Worm (Caenorhabditis elegans): ENCODE results near the gene pqn-89.
A peak's percentile ranks its signal among the peaks of the same experiment; 100 is the strongest.

Gene pqn-89

DNA sequence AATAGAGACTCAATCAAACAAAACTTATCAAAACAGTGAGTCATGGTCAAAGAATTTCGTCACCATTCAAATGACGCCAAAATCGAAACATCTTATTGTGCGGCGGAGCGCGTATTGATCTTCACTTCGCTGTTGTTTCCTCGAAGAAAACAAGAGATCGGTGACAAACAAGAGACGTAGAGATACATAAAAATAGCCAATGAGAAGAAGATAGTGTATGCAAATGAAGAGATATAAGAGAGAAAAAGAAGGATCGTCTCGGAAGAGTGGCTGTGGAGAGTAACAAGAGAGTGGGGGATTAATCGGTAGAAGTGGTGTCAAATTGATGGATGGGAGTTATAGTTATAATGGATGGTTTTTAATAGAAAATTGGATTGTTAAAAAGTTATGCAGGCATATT is 31.8 kb upstream of the pqn-89 start (continued):
- no peak for TF ChIP-seq mdl-1 (tag; optimal IDR thresholded peaks at IDR 0.05)
- TF ChIP-seq grh-1 (GFP tag; IDR thresholded peaks at IDR 0.05): no peak
- TF ChIP-seq ama-1 (optimal IDR thresholded peaks at IDR 0.05): no peak
- peak; percentile 81 for TF ChIP-seq nhr-85 (tag)
- TF ChIP-seq fkh-10 (GFP tag; optimal IDR thresholded peaks at IDR 0.05): peak; percentile 33
- peak; percentile 3 for TF ChIP-seq fkh-8 (tag; optimal IDR thresholded peaks at IDR 0.05)
- peak; percentile 31 for TF ChIP-seq jun-1 (tag; optimal IDR thresholded peaks at IDR 0.05)
- TF ChIP-seq nhr-47 (tag; optimal IDR thresholded peaks at IDR 0.05): peak; percentile 56
- peak; percentile 54 to 76 for TF ChIP-seq lsy-2 (tag; optimal IDR thresholded peaks at IDR 0.05)
- TF ChIP-seq C16A3.4 (tag; optimal IDR thresholded peaks at IDR 0.05): peak; percentile 4
- TF ChIP-seq aly-2 (tag; optimal IDR thresholded peaks at IDR 0.05): no peak
- no peak for TF ChIP-seq efl-3 (GFP tag; optimal IDR thresholded peaks at IDR 0.05)
- TF ChIP-seq C34B4.2 (tag; optimal IDR thresholded peaks at IDR 0.05): no peak
- TF ChIP-seq egl-13 (tag; optimal IDR thresholded peaks at IDR 0.05): no peak
- no peak for TF ChIP-seq unc-86 (tag; optimal IDR thresholded peaks at IDR 0.05)
- peak; percentile 88 for TF ChIP-seq lin-14 (GFP tag; optimal IDR thresholded peaks at IDR 0.05)
- TF ChIP-seq zip-4 (GFP tag; optimal IDR thresholded peaks at IDR 0.05): no peak
- TF ChIP-seq F16B12.6 (tag; optimal IDR thresholded peaks at IDR 0.05): peak; percentile 6
- peak; percentile 63 for TF ChIP-seq nhr-71 (tag; optimal IDR thresholded peaks at IDR 0.05)
- TF ChIP-seq irx-1 (tag; optimal IDR thresholded peaks at IDR 0.05): peak; percentile 47
- TF ChIP-seq nhr-12 (tag; optimal IDR thresholded peaks at IDR 0.05): no peak

DNA sequence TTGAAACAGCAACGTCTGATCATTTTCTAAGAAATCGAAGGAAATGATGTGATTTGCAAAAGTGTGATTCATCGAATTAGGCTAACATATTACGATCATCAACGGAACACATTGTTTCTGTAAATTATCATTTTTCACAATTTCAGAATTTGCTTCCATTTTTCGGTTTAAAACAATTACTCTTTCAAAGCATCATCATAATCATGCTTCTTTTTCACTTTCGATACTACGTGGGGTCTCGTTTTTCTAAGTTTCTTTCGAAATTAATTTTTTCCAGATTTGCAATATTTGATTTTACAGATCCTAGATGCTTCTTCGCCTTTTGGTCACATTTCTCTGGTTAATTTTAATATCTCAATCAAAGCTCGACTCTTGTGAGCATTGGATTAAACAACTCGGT is 26.3 kb upstream of the pqn-89 start, which contains the start of gene tyr-6:
TSS of gene tyr-6 (plus strand) at position 301 of the 400 bp plus-strand sequence.
- TF ChIP-seq ama-1 (optimal IDR thresholded peaks at IDR 0.05) (no peak), lsy-2 (tag; optimal IDR thresholded peaks at IDR 0.05) (no peak), egl-13 (tag; optimal IDR thresholded peaks at IDR 0.05) (no peak), zip-4 (GFP tag; optimal IDR thresholded peaks at IDR 0.05) (no peak), sptf-1 (tag; optimal IDR thresholded peaks at IDR 0.05) (no peak), grh-1 (GFP tag; IDR thresholded peaks at IDR 0.05) (no peak), fkh-4 (tag; optimal IDR thresholded peaks at IDR 0.05; ENCODE audit: borderline replicate concordance) (no peak), nhr-71 (tag; optimal IDR thresholded peaks at IDR 0.05) (no peak), jun-1 (tag; optimal IDR thresholded peaks at IDR 0.05) (no peak), nhr-11 (tag; optimal IDR thresholded peaks at IDR 0.05) (no peak), mab-9 (GFP tag; IDR thresholded peaks at IDR 0.05) (no peak), hlh-17 (GFP tag; optimal IDR thresholded peaks at IDR 0.05; ENCODE audit: borderline replicate concordance) (no peak), lin-15B (tag; optimal IDR thresholded peaks at IDR 0.05) (no peak), ztf-11 (tag; optimal IDR thresholded peaks at IDR 0.05) (no peak), nhr-77 (tag; optimal IDR thresholded peaks at IDR 0.05) (no peak), mef-2 (tag; optimal IDR thresholded peaks at IDR 0.05) (no peak)

DNA sequence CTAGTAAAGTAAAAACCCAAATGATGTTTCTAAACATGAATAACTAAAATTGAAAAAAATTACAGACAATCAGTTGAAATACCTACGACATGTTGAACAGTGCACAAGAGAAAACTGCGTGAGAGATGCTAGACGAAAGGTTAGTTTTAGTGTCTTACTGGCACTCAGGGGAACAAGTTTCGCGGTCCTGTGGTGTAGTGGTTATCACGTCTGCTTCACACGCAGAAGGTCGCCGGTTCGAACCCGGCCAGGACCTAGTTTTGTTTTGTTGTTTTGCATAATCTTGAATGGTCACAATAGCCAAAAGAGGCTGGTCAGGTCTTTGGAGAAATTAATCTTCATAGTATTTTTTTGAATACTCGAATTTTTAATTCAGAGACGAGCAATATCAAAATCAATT is 25.5 kb upstream of the pqn-89 start:
- TF ChIP-seq alr-1 (tag; optimal IDR thresholded peaks at IDR 0.05; ENCODE audit: borderline replicate concordance): no peak
- TF ChIP-seq nhr-28 (tag; optimal IDR thresholded peaks at IDR 0.05): no peak
- no peak for TF ChIP-seq nhr-47 (tag; optimal IDR thresholded peaks at IDR 0.05)
- no peak for TF ChIP-seq ztf-4 (tag; optimal IDR thresholded peaks at IDR 0.05)
- TF ChIP-seq fkh-10 (GFP tag; optimal IDR thresholded peaks at IDR 0.05): no peak
- TF ChIP-seq snpc-4 (tag; optimal IDR thresholded peaks at IDR 0.05): no peak
- no peak for TF ChIP-seq C04F5.9 (tag; optimal IDR thresholded peaks at IDR 0.05)
- TF ChIP-seq fos-1 (tag; optimal IDR thresholded peaks at IDR 0.05): no peak
- TF ChIP-seq unc-130 (tag; optimal IDR thresholded peaks at IDR 0.05): no peak
- peak in 1 of 6 experiments; percentile 25 for TF ChIP-seq elt-3 (tag; optimal IDR thresholded peaks at IDR 0.05)
- TF ChIP-seq lin-35 (GFP tag; optimal IDR thresholded peaks at IDR 0.05): peak; percentile 23 to 69
- no peak for TF ChIP-seq nhr-237 (tag; optimal IDR thresholded peaks at IDR 0.05)
- TF ChIP-seq F16B12.6 (tag; optimal IDR thresholded peaks at IDR 0.05): no peak
- TF ChIP-seq sup-37 (GFP tag; optimal IDR thresholded peaks at IDR 0.05): no peak
- no peak for TF ChIP-seq mab-9 (GFP tag; IDR thresholded peaks at IDR 0.05)
- TF ChIP-seq ceh-8 (GFP tag; optimal IDR thresholded peaks at IDR 0.05): no peak
- TF ChIP-seq pag-3 (tag; optimal IDR thresholded peaks at IDR 0.05; ENCODE audit: borderline replicate concordance, insufficient read depth): no peak
- TF ChIP-seq nhr-11 (tag; optimal IDR thresholded peaks at IDR 0.05): no peak
- TF ChIP-seq jun-1 (tag; optimal IDR thresholded peaks at IDR 0.05): no peak
- TF ChIP-seq efl-3 (GFP tag; optimal IDR thresholded peaks at IDR 0.05): no peak
- peak; percentile 8 for TF ChIP-seq swsn-7 (tag; optimal IDR thresholded peaks at IDR 0.05)
- TF ChIP-seq nhr-76 (tag; optimal IDR thresholded peaks at IDR 0.05): no peak
- no peak for TF ChIP-seq lin-15B (tag; optimal IDR thresholded peaks at IDR 0.05)
- TF ChIP-seq C34B4.2 (tag; optimal IDR thresholded peaks at IDR 0.05): no peak
- TF ChIP-seq ceh-63 (GFP tag; optimal IDR thresholded peaks at IDR 0.05): no peak
- TF ChIP-seq hlh-4 (tag; optimal IDR thresholded peaks at IDR 0.05): no peak
- no peak for TF ChIP-seq grh-1 (GFP tag; IDR thresholded peaks at IDR 0.05)
- no peak for TF ChIP-seq ama-1 (optimal IDR thresholded peaks at IDR 0.05)
- TF ChIP-seq zag-1 (tag; optimal IDR thresholded peaks at IDR 0.05): no peak
- TF ChIP-seq blmp-1 (tag; optimal IDR thresholded peaks at IDR 0.05): no peak

All from whole organism, L1 larva.